Fruit fly (Drosophila melanogaster) S2 (cell line): ENCODE measurements around the gene aralar1.

Experiments used
- CG8478 ChIP-seq: fragments of >200 bp; optimal IDR thresholded peaks from 2 replicates; lab custom pipeline; 2018
- CTCF ChIP-seq, 2 experiments: fragments of >200 bp; optimal IDR thresholded peaks; 2 replicates each; lab custom pipeline; 2018

dm6 chr3R:30465775-30466494, 10.3 kb upstream of the aralar1 start, which contains the start of gene PH4alphaEFB:
- TF ChIP-seq CG8478 (lab: Kevin White, UChicago) (no peak), CTCF (optimal IDR thresholded peaks at IDR 0.05; lab: Kevin White, UChicago) (no peak)
